Worm (Caenorhabditis elegans): Measurements from ENCODE around the gene clec-224.

clec-224 gene

DNA sequence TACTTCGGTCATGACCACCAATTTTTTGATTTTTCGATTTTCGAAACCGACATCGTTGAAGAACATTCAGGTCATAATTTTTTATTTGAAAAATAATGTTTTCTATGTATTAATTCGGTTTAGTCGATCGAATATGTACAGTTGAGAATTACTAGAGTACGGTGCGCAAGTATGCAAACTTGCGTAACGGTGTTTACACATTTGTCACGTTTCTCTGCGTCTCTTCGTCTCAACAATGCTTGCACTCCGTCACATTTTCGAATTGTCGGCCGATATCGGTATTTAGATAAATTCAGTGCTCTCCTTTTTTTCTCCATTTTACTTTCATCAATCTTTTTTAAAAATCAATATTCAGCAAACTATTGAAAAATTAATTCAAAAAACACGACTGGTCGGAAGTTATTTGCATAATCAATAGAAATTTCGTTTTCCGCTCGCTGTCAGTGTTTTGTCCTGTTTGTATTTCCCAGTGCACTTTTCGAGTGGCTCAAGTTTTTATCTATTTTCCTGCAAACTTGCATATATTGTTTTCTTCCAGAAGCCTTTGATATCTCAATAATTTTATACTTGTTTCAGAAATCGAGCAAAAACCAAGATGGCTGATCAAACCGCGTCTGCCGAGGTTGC, 11.8 kb upstream of the clec-224 start, which contains the start of gene dpy-30:
Gene dpy-30, plus strand, starts transcription at position 577 of the 627 bp plus-strand sequence.
- no peak for TF ChIP-seq ceh-9 (tag; optimal IDR thresholded peaks at IDR 0.05)
- TF ChIP-seq ceh-34 (tag; optimal IDR thresholded peaks at IDR 0.05) = peak; percentile 24
- TF ChIP-seq ceh-30 (tag; optimal IDR thresholded peaks at IDR 0.05) = peak; percentile 7
- peak; percentile 42 for TF ChIP-seq nfya-1 (tag; optimal IDR thresholded peaks at IDR 0.05)
- no peak for TF ChIP-seq ceh-45 (GFP tag; IDR thresholded peaks at IDR 0.05)
- TF ChIP-seq hlh-30 (tag; optimal IDR thresholded peaks at IDR 0.05; ENCODE audit: insufficient read depth) = peak; percentile 33
- TF ChIP-seq unc-3 (GFP tag; conservative IDR thresholded peaks at IDR 0.05) = no peak
- TF ChIP-seq unc-3 (tag; optimal IDR thresholded peaks at IDR 0.05) = no peak
- TF ChIP-seq lim-6 (tag; optimal IDR thresholded peaks at IDR 0.05) = no peak

DNA sequence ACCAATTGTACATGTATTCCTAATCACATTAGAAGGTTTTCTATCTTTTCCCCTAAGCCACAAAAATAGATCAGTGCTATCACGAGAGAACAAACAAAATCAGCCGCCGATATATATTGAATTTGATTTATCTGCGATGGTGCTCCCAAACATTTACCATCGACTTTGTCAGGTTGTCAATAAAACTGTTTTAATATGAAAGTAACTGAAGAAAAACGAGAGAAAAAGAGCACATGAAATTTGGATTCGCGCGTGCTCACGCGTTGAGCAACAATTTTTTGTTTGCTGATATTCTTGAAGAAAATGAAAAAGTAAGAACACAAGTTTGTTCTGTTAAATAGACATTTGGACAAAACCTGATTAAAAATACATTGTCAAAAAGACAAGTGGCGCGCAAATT, 9.6 kb upstream of the clec-224 start:
- TF ChIP-seq K09A11.1 (tag; optimal IDR thresholded peaks at IDR 0.05; ENCODE audit: insufficient read depth) (no peak), tbx-7 (tag; optimal IDR thresholded peaks at IDR 0.05) (no peak), ahr-1 (tag; optimal IDR thresholded peaks at IDR 0.05) (no peak), ztf-16 (tag; optimal IDR thresholded peaks at IDR 0.05) (no peak), fkh-6 (tag; optimal IDR thresholded peaks at IDR 0.05) (no peak), T23F11.4 (GFP tag; optimal IDR thresholded peaks at IDR 0.05) (no peak), sox-2 (GFP tag; IDR thresholded peaks at IDR 0.05) (no peak), pax-1 (tag; optimal IDR thresholded peaks at IDR 0.05) (no peak), ceh-34 (tag; optimal IDR thresholded peaks at IDR 0.05) (no peak), unc-3 (GFP tag; conservative IDR thresholded peaks at IDR 0.05) (no peak), unc-3 (tag; optimal IDR thresholded peaks at IDR 0.05) (no peak), pag-3 (tag; optimal IDR thresholded peaks at IDR 0.05; ENCODE audit: borderline replicate concordance) (no peak)

DNA sequence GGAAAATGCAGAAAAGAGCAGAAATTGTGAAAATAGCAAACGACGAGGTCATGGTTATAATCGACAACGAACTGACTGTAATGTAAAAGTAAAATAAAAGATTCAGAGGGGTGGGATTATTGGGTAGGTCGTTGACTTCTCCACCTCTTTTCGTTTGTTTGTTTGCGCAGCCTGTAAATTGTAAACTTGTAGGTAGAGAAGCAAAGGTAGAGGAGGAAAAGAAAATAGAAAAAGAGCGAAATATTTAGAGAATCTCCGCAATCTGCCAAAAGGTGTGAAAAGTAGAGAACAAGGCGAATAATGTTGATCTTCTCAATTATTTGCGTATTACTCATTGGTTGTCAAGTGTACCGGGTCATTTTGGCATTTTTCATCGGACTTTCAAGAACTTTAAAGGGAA, 8.1 kb upstream of the clec-224 start, which contains the start of gene ZK863.8:
Gene ZK863.8, minus strand, starts transcription at position 173 of the 400 bp plus-strand sequence.
- no peak for TF ChIP-seq unc-55 (GFP tag; optimal IDR thresholded peaks at IDR 0.05)
- no peak for TF ChIP-seq ttx-3 (tag; optimal IDR thresholded peaks at IDR 0.05)
- no peak for TF ChIP-seq T23F11.4 (GFP tag; optimal IDR thresholded peaks at IDR 0.05)
- TF ChIP-seq ahr-1 (tag; optimal IDR thresholded peaks at IDR 0.05) = no peak
- TF ChIP-seq mec-3 (tag; optimal IDR thresholded peaks at IDR 0.05; ENCODE audit: borderline replicate concordance) = no peak
- TF ChIP-seq pqm-1 (tag; optimal IDR thresholded peaks at IDR 0.05) = no peak
- no peak for TF ChIP-seq ama-1 (optimal IDR thresholded peaks at IDR 0.05)
- TF ChIP-seq ceh-19 (GFP tag; optimal IDR thresholded peaks at IDR 0.05) = no peak
- no peak for TF ChIP-seq zip-5 (tag; optimal IDR thresholded peaks at IDR 0.05)
- no peak for TF ChIP-seq hlh-8 (tag; optimal IDR thresholded peaks at IDR 0.05)
- no peak for TF ChIP-seq unc-86 (tag; optimal IDR thresholded peaks at IDR 0.05)
- TF ChIP-seq pha-2 (tag; optimal IDR thresholded peaks at IDR 0.05) = no peak
- no peak for TF ChIP-seq nhr-11 (tag; optimal IDR thresholded peaks at IDR 0.05)
- TF ChIP-seq ceh-2 (tag; optimal IDR thresholded peaks at IDR 0.05) = no peak
- TF ChIP-seq ref-2 (tag; optimal IDR thresholded peaks at IDR 0.05) = no peak

DNA sequence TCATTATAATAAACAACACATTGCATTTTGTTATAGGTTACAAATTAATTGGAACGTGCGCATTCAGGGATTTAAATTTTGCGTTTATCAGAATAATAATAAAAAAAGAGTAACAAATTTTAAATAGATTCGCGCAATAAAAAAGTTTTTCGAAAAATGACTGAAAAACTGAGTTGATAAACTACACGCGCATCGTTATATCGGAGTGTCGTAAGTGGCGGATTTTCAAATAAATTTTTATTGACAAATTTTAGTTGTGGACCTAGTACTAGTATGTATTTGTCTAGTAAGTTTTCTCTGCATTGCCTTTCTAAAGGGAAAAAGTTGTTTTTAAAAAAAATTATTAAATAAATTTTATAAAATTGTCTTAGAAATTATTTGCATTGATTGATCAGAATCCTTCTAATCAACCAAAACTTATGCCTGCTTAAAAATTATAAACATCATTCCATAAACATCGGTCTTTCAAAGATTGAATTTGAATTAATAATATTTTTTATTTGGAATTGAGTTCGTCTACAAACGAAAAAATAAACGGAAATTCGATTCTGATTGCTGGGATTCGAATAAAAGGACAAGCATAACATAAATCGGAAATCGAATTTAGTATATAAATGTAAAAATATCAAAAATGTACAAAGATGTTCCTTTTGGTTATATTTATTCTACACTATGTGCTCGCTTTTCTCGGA, 5.2 kb upstream of the clec-224 start, which contains the start of gene srd-4:
Gene srd-4, plus strand, starts transcription at position 642 of the 692 bp plus-strand sequence.
- TF ChIP-seq unc-86 (tag; optimal IDR thresholded peaks at IDR 0.05) (no peak), nfya-1 (tag; optimal IDR thresholded peaks at IDR 0.05) (peak; percentile 6)

DNA sequence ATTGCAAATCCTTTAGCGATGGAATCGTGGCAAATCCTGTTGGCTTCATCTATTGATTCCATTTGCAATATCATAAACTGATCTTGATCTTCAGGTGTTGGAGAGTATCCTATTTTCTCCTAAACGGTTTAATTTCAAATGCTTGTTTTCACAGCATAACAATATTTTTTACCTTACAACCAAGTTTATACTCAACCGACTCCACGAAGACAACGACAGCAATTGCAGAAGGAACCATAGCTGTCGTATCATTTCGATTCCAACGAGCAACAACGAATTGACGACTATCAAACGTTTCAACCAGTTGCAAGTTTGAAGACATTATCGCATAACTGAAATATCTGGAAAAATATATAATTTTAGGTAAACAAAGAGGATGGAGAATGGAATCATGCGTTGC, 4.6 kb upstream of the clec-224 start, which contains the start of gene usip-1:
Gene usip-1, minus strand, starts transcription at position 341 of the 400 bp plus-strand sequence.
- TF ChIP-seq ceh-19 (GFP tag; optimal IDR thresholded peaks at IDR 0.05) (no peak), F13H6.1 (tag; optimal IDR thresholded peaks at IDR 0.05) (no peak), che-1 (tag; optimal IDR thresholded peaks at IDR 0.05) (no peak), T23F11.4 (GFP tag; optimal IDR thresholded peaks at IDR 0.05) (no peak), ztf-16 (tag; optimal IDR thresholded peaks at IDR 0.05) (no peak), sox-2 (GFP tag; IDR thresholded peaks at IDR 0.05) (no peak), pat-9 (tag; optimal IDR thresholded peaks at IDR 0.05) (no peak), npax-4 (tag; optimal IDR thresholded peaks at IDR 0.05) (no peak), eyg-1 (tag; optimal IDR thresholded peaks at IDR 0.05) (no peak), ceh-2 (tag; optimal IDR thresholded peaks at IDR 0.05) (no peak), lin-11 (tag; optimal IDR thresholded peaks at IDR 0.05) (no peak)

Data from whole organism, late embryonic.